Worm (Caenorhabditis elegans): Measurements from ENCODE around the gene ndnf-1.

ndnf-1 gene

ce11 chrIV:2998597-2999161, 30.1 kb downstream of the ndnf-1 start:
- TF ChIP-seq T22C8.4 (GFP tag; IDR thresholded peaks at IDR 0.05) (no peak), ref-1 (GFP tag; conservative IDR thresholded peaks at IDR 0.05) (no peak), cog-1 (tag; optimal IDR thresholded peaks at IDR 0.05) (peak; percentile 33), flt-1 (GFP tag; IDR thresholded peaks at IDR 0.05) (0 out of 2 replicates have a peak, but pooled peaks have one; percentile 8), ztf-29 (GFP tag; IDR thresholded peaks at IDR 0.05) (no peak; the same call in 1 of the 2 replicates), med-1 (GFP tag; optimal IDR thresholded peaks at IDR 0.05; ENCODE audit: insufficient read depth) (no peak), ztf-23 (GFP tag; IDR thresholded peaks at IDR 0.05) (peak; percentile 58; the same call in 1 of the 2 replicates), klf-2 (GFP tag; conservative IDR thresholded peaks at IDR 0.05) (0 out of 2 replicates have a peak, but pooled peaks have one; percentile 13), tab-1 (GFP tag; IDR thresholded peaks at IDR 0.05) (no peak)

ce11 chrIV:2997302-2997701, 31.4 kb downstream of the ndnf-1 start:
- TF ChIP-seq klf-2 (GFP tag; conservative IDR thresholded peaks at IDR 0.05): no peak
- TF ChIP-seq tab-1 (GFP tag; IDR thresholded peaks at IDR 0.05): 0 out of 2 replicates have a peak, but pooled peaks have one; percentile 44
- TF ChIP-seq ztf-23 (GFP tag; IDR thresholded peaks at IDR 0.05): no peak

ce11 chrIV:2995372-2995771, 33.4 kb downstream of the ndnf-1 start, which contains the start of gene Y54G2A.26:
Gene Y54G2A.26, minus strand, starts transcription at chrIV:2995472.
- TF ChIP-seq flt-1 (GFP tag; IDR thresholded peaks at IDR 0.05) (no peak), klf-2 (GFP tag; conservative IDR thresholded peaks at IDR 0.05) (no peak), cog-1 (tag; optimal IDR thresholded peaks at IDR 0.05) (no peak), ztf-23 (GFP tag; IDR thresholded peaks at IDR 0.05) (no peak), ref-1 (GFP tag; conservative IDR thresholded peaks at IDR 0.05) (no peak), T22C8.4 (GFP tag; IDR thresholded peaks at IDR 0.05) (no peak), ztf-29 (GFP tag; IDR thresholded peaks at IDR 0.05) (no peak), tab-1 (GFP tag; IDR thresholded peaks at IDR 0.05) (no peak), med-1 (GFP tag; optimal IDR thresholded peaks at IDR 0.05; ENCODE audit: insufficient read depth) (no peak)

ce11 chrIV:2994883-2995282, 33.9 kb downstream of the ndnf-1 start:
- TF ChIP-seq ref-1 (GFP tag; conservative IDR thresholded peaks at IDR 0.05) (no peak), T22C8.4 (GFP tag; IDR thresholded peaks at IDR 0.05) (no peak)

- TF ChIP-seq ref-1 (GFP tag; conservative IDR thresholded peaks at IDR 0.05) (no peak), flt-1 (GFP tag; IDR thresholded peaks at IDR 0.05) (peak; percentile 50; the same call in 1 of the 2 replicates), T22C8.4 (GFP tag; IDR thresholded peaks at IDR 0.05) (no peak), ztf-29 (GFP tag; IDR thresholded peaks at IDR 0.05) (no peak), tab-1 (GFP tag; IDR thresholded peaks at IDR 0.05) (0 out of 2 replicates have a peak, but pooled peaks have one; percentile 35), cog-1 (tag; optimal IDR thresholded peaks at IDR 0.05) (peak; percentile 74)
These were observed 35.4 kb downstream of the ndnf-1 start for ce11 chrIV:2993278-2993899.

ce11 chrIV:2990519-2990918, 38.2 kb downstream of the ndnf-1 start:
- TF ChIP-seq ref-1 (GFP tag; conservative IDR thresholded peaks at IDR 0.05) (no peak), ztf-29 (GFP tag; IDR thresholded peaks at IDR 0.05) (0 out of 2 replicates have a peak, but pooled peaks have one; percentile 48), T22C8.4 (GFP tag; IDR thresholded peaks at IDR 0.05) (no peak), klf-2 (GFP tag; conservative IDR thresholded peaks at IDR 0.05) (no peak), flt-1 (GFP tag; IDR thresholded peaks at IDR 0.05) (0 out of 2 replicates have a peak, but pooled peaks have one; percentile 11)

- no peak for TF ChIP-seq klf-2 (GFP tag; conservative IDR thresholded peaks at IDR 0.05)
- no peak for TF ChIP-seq ref-1 (GFP tag; conservative IDR thresholded peaks at IDR 0.05)
These were observed 42.0 kb downstream of the ndnf-1 start for ce11 chrIV:2986720-2987119.

- TF ChIP-seq tab-1 (GFP tag; IDR thresholded peaks at IDR 0.05) (no peak), cog-1 (tag; optimal IDR thresholded peaks at IDR 0.05) (no peak), ref-1 (GFP tag; conservative IDR thresholded peaks at IDR 0.05) (no peak), T22C8.4 (GFP tag; IDR thresholded peaks at IDR 0.05) (no peak), med-1 (GFP tag; optimal IDR thresholded peaks at IDR 0.05; ENCODE audit: insufficient read depth) (no peak), flt-1 (GFP tag; IDR thresholded peaks at IDR 0.05) (no peak), ztf-23 (GFP tag; IDR thresholded peaks at IDR 0.05) (no peak), ztf-29 (GFP tag; IDR thresholded peaks at IDR 0.05) (no peak), klf-2 (GFP tag; conservative IDR thresholded peaks at IDR 0.05) (no peak)
These were observed 46.3 kb downstream of the ndnf-1 start for ce11 chrIV:2982443-2982842.

ce11 chrIV:2978384-2978783, 50.4 kb downstream of the ndnf-1 start, which contains the start of gene lad-2:
Gene lad-2, minus strand, starts transcription at chrIV:2978484.
- no peak for TF ChIP-seq ztf-29 (GFP tag; IDR thresholded peaks at IDR 0.05)
- TF ChIP-seq klf-2 (GFP tag; conservative IDR thresholded peaks at IDR 0.05): no peak

Measured in whole organism, midembryonic.